Worm (Caenorhabditis elegans): ENCODE results near the gene fbxa-141.

fbxa-141 gene

ce11 chrX:14517842-14518241, 5.1 kb upstream of the fbxa-141 start:
- no peak for TF ChIP-seq pqm-1 (tag; optimal IDR thresholded peaks at IDR 0.05)
- no peak for TF ChIP-seq ceh-34 (tag; optimal IDR thresholded peaks at IDR 0.05)
- TF ChIP-seq ref-2 (tag; optimal IDR thresholded peaks at IDR 0.05), result no peak
- TF ChIP-seq fkh-6 (tag; optimal IDR thresholded peaks at IDR 0.05), result no peak
- TF ChIP-seq ceh-30 (tag; optimal IDR thresholded peaks at IDR 0.05), result no peak
- no peak for TF ChIP-seq ceh-18 (tag; optimal IDR thresholded peaks at IDR 0.05)
- TF ChIP-seq hlh-15 (tag; optimal IDR thresholded peaks at IDR 0.05), result no peak
- no peak for TF ChIP-seq hlh-8 (tag; optimal IDR thresholded peaks at IDR 0.05)
- no peak for TF ChIP-seq tbx-7 (tag; optimal IDR thresholded peaks at IDR 0.05)
- no peak for TF ChIP-seq hlh-13 (GFP tag; optimal IDR thresholded peaks at IDR 0.05)
- no peak for TF ChIP-seq ceh-6 (GFP tag; optimal IDR thresholded peaks at IDR 0.05)
- TF ChIP-seq hlh-6 (tag; optimal IDR thresholded peaks at IDR 0.05), result no peak
- TF ChIP-seq mec-3 (tag; optimal IDR thresholded peaks at IDR 0.05; ENCODE audit: borderline replicate concordance), result no peak
- no peak for TF ChIP-seq ceh-19 (GFP tag; optimal IDR thresholded peaks at IDR 0.05)
- no peak for TF ChIP-seq odd-2 (tag; optimal IDR thresholded peaks at IDR 0.05)
- TF ChIP-seq ceh-14 (tag; optimal IDR thresholded peaks at IDR 0.05), result no peak
- no peak for TF ChIP-seq ztf-16 (tag; optimal IDR thresholded peaks at IDR 0.05)
- no peak for TF ChIP-seq elt-2 (tag; optimal IDR thresholded peaks at IDR 0.05)
- no peak for TF ChIP-seq unc-3 (GFP tag; conservative IDR thresholded peaks at IDR 0.05)
- no peak for TF ChIP-seq unc-3 (tag; optimal IDR thresholded peaks at IDR 0.05)

ce11 chrX:14516560-14516959, 3.8 kb upstream of the fbxa-141 start, which contains the start of gene D1025.10:
TSS of gene D1025.10 (plus strand) at chrX:14516860.
- no peak for TF ChIP-seq elt-4 (tag; optimal IDR thresholded peaks at IDR 0.05)

- no peak for TF ChIP-seq odd-2 (tag; optimal IDR thresholded peaks at IDR 0.05)
- TF ChIP-seq elt-4 (tag; optimal IDR thresholded peaks at IDR 0.05), result no peak
- TF ChIP-seq tbx-2 (tag; optimal IDR thresholded peaks at IDR 0.05), result no peak
- TF ChIP-seq ref-2 (tag; optimal IDR thresholded peaks at IDR 0.05), result no peak
- no peak for TF ChIP-seq ahr-1 (tag; optimal IDR thresholded peaks at IDR 0.05)
- peak; percentile 53 for TF ChIP-seq elt-2 (tag; optimal IDR thresholded peaks at IDR 0.05)
Measured at ce11 chrX:14515028-14515427, 2.3 kb upstream of the fbxa-141 start, which contains the start of gene gcsh-1. TSS of gene gcsh-1 (minus strand) at chrX:14515073.

- no peak for TF ChIP-seq ceh-2 (tag; optimal IDR thresholded peaks at IDR 0.05)
- peak; percentile 24 for TF ChIP-seq sdc-2 (tag; optimal IDR thresholded peaks at IDR 0.05)
- no peak for TF ChIP-seq fkh-6 (tag; optimal IDR thresholded peaks at IDR 0.05)
- no peak for TF ChIP-seq ceh-9 (tag; optimal IDR thresholded peaks at IDR 0.05)
- TF ChIP-seq sox-2 (GFP tag; IDR thresholded peaks at IDR 0.05), result no peak
- TF ChIP-seq unc-3 (GFP tag; conservative IDR thresholded peaks at IDR 0.05), result no peak
- TF ChIP-seq unc-3 (tag; optimal IDR thresholded peaks at IDR 0.05), result no peak
- no peak for TF ChIP-seq ceh-6 (GFP tag; optimal IDR thresholded peaks at IDR 0.05)
- no peak for TF ChIP-seq madf-2 (tag; optimal IDR thresholded peaks at IDR 0.05)
- TF ChIP-seq syd-9 (tag; optimal IDR thresholded peaks at IDR 0.05), result no peak
- TF ChIP-seq rnt-1 (tag; optimal IDR thresholded peaks at IDR 0.05), result no peak
- no peak for TF ChIP-seq tbx-2 (tag; optimal IDR thresholded peaks at IDR 0.05)
- TF ChIP-seq hlh-15 (tag; optimal IDR thresholded peaks at IDR 0.05), result no peak
- no peak for TF ChIP-seq nhr-11 (tag; optimal IDR thresholded peaks at IDR 0.05)
- no peak for TF ChIP-seq odd-2 (tag; optimal IDR thresholded peaks at IDR 0.05)
- no peak for TF ChIP-seq ceh-18 (tag; optimal IDR thresholded peaks at IDR 0.05)
- peak; percentile 32 for TF ChIP-seq ttx-3 (tag; optimal IDR thresholded peaks at IDR 0.05)
- TF ChIP-seq gmeb-2 (tag; optimal IDR thresholded peaks at IDR 0.05), result no peak
- TF ChIP-seq nfya-1 (tag; optimal IDR thresholded peaks at IDR 0.05), result no peak
- TF ChIP-seq ceh-48 (tag; optimal IDR thresholded peaks at IDR 0.05), result peak; percentile 95
- peak; percentile 77 for TF ChIP-seq unc-42 (tag; optimal IDR thresholded peaks at IDR 0.05)
- no peak for TF ChIP-seq ceh-19 (GFP tag; optimal IDR thresholded peaks at IDR 0.05)
- no peak for TF ChIP-seq ceh-22 (tag; optimal IDR thresholded peaks at IDR 0.05)
- no peak for TF ChIP-seq fkh-10 (GFP tag; optimal IDR thresholded peaks at IDR 0.05)
- no peak for TF ChIP-seq elt-4 (tag; optimal IDR thresholded peaks at IDR 0.05)
Measured at ce11 chrX:14513462-14513861, 745 bp upstream of the fbxa-141 start.
